Worm (Caenorhabditis elegans) whole organism, L4 larva: ENCODE measurements around the gene ZK418.10.
A peak's percentile ranks its signal among the peaks of the same experiment; 100 is the strongest.

Experiments
- F37D6.2 ChIP-seq: sonication (generic microtip); optimal IDR thresholded peaks from 2 replicates; lab custom pipeline; 2016; ENCODE audit warnings: mild to moderate bottlenecking, missing genetic modification characterization, missing compliant biosample characterization
- R02D3.7 ChIP-seq: fragments of 150-350 bp; sonication (generic microtip); optimal IDR thresholded peaks from 3 replicates; lab custom pipeline; 2014; ENCODE audit warnings: missing biosample characterization, missing genetic modification characterization
- Y48G9A.11 ChIP-seq: fragments of 200-800 bp; sonication (Bioruptor generic); IDR thresholded peaks from 2 replicates; pipeline ENCODE4 v1.3.6; 2022; ENCODE audit warnings: missing genetic modification reagents, missing genetic modification characterization, missing compliant biosample characterization
- aha-1 ChIP-seq: fragments of 150-350 bp; peaks from one replicate; lab custom pipeline; 2014; ENCODE audit warnings: missing biosample characterization, missing genetic modification characterization
- ama-1 ChIP-seq: fragments of 150-350 bp; optimal IDR thresholded peaks from 2 replicates; lab custom pipeline; 2014; ENCODE audit warnings: inconsistent platforms, mixed read lengths
- attf-4 ChIP-seq: sonication (generic microtip); optimal IDR thresholded peaks from 3 replicates; lab custom pipeline; 2017; ENCODE audit warnings: missing biosample characterization, missing genetic modification characterization
- ceh-28 ChIP-seq: fragments of 150-350 bp; optimal IDR thresholded peaks from 2 replicates; lab custom pipeline; 2014; ENCODE audit warnings: missing biosample characterization, missing genetic modification reagents, missing genetic modification characterization
- ceh-44 ChIP-seq: fragments of 200-800 bp; sonication (Bioruptor generic); IDR thresholded peaks from 2 replicates; pipeline ENCODE4 v1.3.6; 2022; ENCODE audit warnings: missing genetic modification reagents, missing genetic modification characterization, missing compliant biosample characterization
- ceh-62 ChIP-seq: sonication (generic microtip); optimal IDR thresholded peaks from 2 replicates; lab custom pipeline; 2017; ENCODE audit warnings: missing biosample characterization, missing genetic modification characterization
- ces-1 ChIP-seq: fragments of 150-350 bp; sonication (generic microtip); optimal IDR thresholded peaks from 4 replicates; lab custom pipeline; 2014; ENCODE audit warnings: missing biosample characterization, missing genetic modification reagents, missing genetic modification characterization
- ctbp-1 ChIP-seq: fragments of 200-800 bp; sonication (Bioruptor generic); IDR thresholded peaks from 2 replicates; pipeline ENCODE4 v1.3.6; 2022; ENCODE audit warnings: missing genetic modification reagents, missing genetic modification characterization, missing compliant biosample characterization
- daf-16 ChIP-seq, 3 experiments: sonication (generic microtip); optimal IDR thresholded peaks; 2 replicates each; lab custom pipeline; 2016 to 2017; ENCODE audit warnings: missing genetic modification characterization in 3 of 3, missing genetic modification reagents in 3 of 3, mild to moderate bottlenecking in 2 of 3, missing compliant biosample characterization in 2 of 3, missing biosample characterization in 1 of 3, moderate library complexity in 1 of 3
- dmd-6 ChIP-seq: fragments of 200-800 bp; sonication (Bioruptor generic); IDR thresholded peaks from 2 replicates; pipeline ENCODE4 v1.3.6; 2022; ENCODE audit warnings: missing genetic modification reagents, missing genetic modification characterization, missing compliant biosample characterization
- egl-27 ChIP-seq: sonication (generic microtip); optimal IDR thresholded peaks from 3 replicates; lab custom pipeline; 2017; ENCODE audit warnings: missing biosample characterization, missing genetic modification reagents, missing genetic modification characterization
- egl-43 ChIP-seq: fragments of 200-800 bp; sonication (Bioruptor generic); IDR thresholded peaks from 2 replicates; pipeline ENCODE4 v1.3.6; 2022; ENCODE audit warnings: missing genetic modification reagents, missing genetic modification characterization, missing compliant biosample characterization
- hlh-11 ChIP-seq: fragments of 200-800 bp; sonication (Bioruptor generic); optimal IDR thresholded peaks from 2 replicates; lab custom pipeline; 2018; ENCODE audit warnings: mild to moderate bottlenecking, missing genetic modification characterization, missing compliant biosample characterization
- hmg-1.1 ChIP-seq: fragments of 200-800 bp; sonication (Bioruptor generic); IDR thresholded peaks from 2 replicates; pipeline ENCODE4 v1.3.6; 2022; ENCODE audit warnings: missing genetic modification reagents, missing genetic modification characterization, missing compliant biosample characterization
- lin-1 ChIP-seq: fragments of 200-800 bp; sonication (Bioruptor generic); IDR thresholded peaks from 2 replicates; pipeline ENCODE4 v1.3.6; 2022; ENCODE audit warnings: missing genetic modification reagents, missing genetic modification characterization, missing compliant biosample characterization
- lin-38 ChIP-seq: fragments of 200-800 bp; sonication (Bioruptor generic); IDR thresholded peaks from 2 replicates; pipeline ENCODE4 v1.3.6; 2022; ENCODE audit warnings: missing genetic modification reagents, missing genetic modification characterization, missing compliant biosample characterization
- madf-9 ChIP-seq: fragments of 200-800 bp; sonication (Bioruptor generic); conservative IDR thresholded peaks from 2 replicates; pipeline ENCODE4 v1.3.6; 2022; ENCODE audit warnings: missing genetic modification reagents, missing genetic modification characterization, missing compliant biosample characterization
- mdl-1 ChIP-seq, 2 experiments: fragments of 150-350 bp in 1 of 2; sonication (generic microtip) in 1 of 2; optimal IDR thresholded peaks; 2 replicates each; lab custom pipeline; 2014 to 2017; ENCODE audit warnings: missing biosample characterization in 2 of 2, missing genetic modification characterization in 2 of 2
- mep-1 ChIP-seq: fragments of 150-350 bp; sonication (generic microtip); optimal IDR thresholded peaks from 3 replicates; lab custom pipeline; 2014; ENCODE audit warnings: missing biosample characterization, missing genetic modification characterization
- mes-2 ChIP-seq: sonication (generic microtip); optimal IDR thresholded peaks from 2 replicates; lab custom pipeline; 2016; ENCODE audit warnings: missing genotype, mild to moderate bottlenecking, missing genetic modification characterization, missing compliant biosample characterization; ENCODE audit not compliant: poor library complexity, severe bottlenecking
- nhr-102 ChIP-seq: sonication (generic microtip); optimal IDR thresholded peaks from 2 replicates; lab custom pipeline; 2016; ENCODE audit warnings: mild to moderate bottlenecking, missing genetic modification characterization, moderate library complexity, missing compliant biosample characterization
- nhr-111 ChIP-seq: fragments of 200-800 bp; sonication (Bioruptor generic); optimal IDR thresholded peaks from 2 replicates; lab custom pipeline; 2018; ENCODE audit warnings: mild to moderate bottlenecking, missing genetic modification characterization, missing compliant biosample characterization
- nhr-237 ChIP-seq: sonication (generic microtip); optimal IDR thresholded peaks from 2 replicates; lab custom pipeline; 2017; ENCODE audit warnings: missing biosample characterization, missing genetic modification characterization
- nhr-42 ChIP-seq: fragments of 200-800 bp; sonication (Bioruptor generic); IDR thresholded peaks from 2 replicates; pipeline ENCODE4 v1.3.6; 2022; ENCODE audit warnings: missing genetic modification characterization, missing compliant biosample characterization
- nhr-6 ChIP-seq: fragments of 150-350 bp; optimal IDR thresholded peaks from 2 replicates; lab custom pipeline; 2014; ENCODE audit warnings: missing biosample characterization, missing genetic modification characterization
- skn-1 ChIP-seq: fragments of 150-350 bp; optimal IDR thresholded peaks from 2 replicates; lab custom pipeline; 2014; ENCODE audit warnings: missing biosample characterization, missing genetic modification characterization
- spr-1 ChIP-seq: sonication (generic microtip); optimal IDR thresholded peaks from 2 replicates; lab custom pipeline; 2016; ENCODE audit warnings: mild to moderate bottlenecking, missing genetic modification characterization, missing compliant biosample characterization
- unc-39 ChIP-seq: sonication (generic microtip); optimal IDR thresholded peaks from 2 replicates; lab custom pipeline; 2017; ENCODE audit warnings: missing biosample characterization, missing genetic modification characterization
- zag-1 ChIP-seq: fragments of 150-350 bp; optimal IDR thresholded peaks from 2 replicates; lab custom pipeline; 2014; ENCODE audit warnings: missing biosample characterization, missing genetic modification characterization
- zip-11 ChIP-seq: fragments of 200-800 bp; sonication (Bioruptor generic); IDR thresholded peaks from 2 replicates; pipeline ENCODE4 v1.3.6; 2022; ENCODE audit warnings: missing genetic modification characterization, missing compliant biosample characterization
- zip-2 ChIP-seq: fragments of 150-350 bp; optimal IDR thresholded peaks from 2 replicates; lab custom pipeline; 2014; ENCODE audit warnings: missing biosample characterization, missing genetic modification characterization
- ztf-11 ChIP-seq: fragments of 150-350 bp; optimal IDR thresholded peaks from 2 replicates; lab custom pipeline; 2014; ENCODE audit warnings: missing biosample characterization, missing genetic modification characterization

Gene ZK418.10

ce11 chrIII:7068520-7069113, 21.9 kb downstream of the ZK418.10 start, which contains the start of the genes ubc-18 and R01H2.8 (continued):
- TF ChIP-seq hlh-11 (tag; lab: Kevin White, UChicago) (no peak), zip-2 (no peak), egl-43 (no peak), madf-9 (GFP tag; lab: Robert Waterston, UW) (no peak), nhr-6 (no peak), daf-16 (GFP tag; optimal IDR thresholded peaks at IDR 0.05; lab: Kevin White, UChicago) (no peak), daf-16 (tag; optimal IDR thresholded peaks at IDR 0.05; lab: Kevin White, UChicago) (peak; percentile 48), ama-1 (lab: Kevin White, UChicago) (no peak), mdl-1 (tag; optimal IDR thresholded peaks at IDR 0.05; lab: Kevin White, UChicago) (no peak), hmg-1.1 (GFP tag; lab: Robert Waterston, UW) (no peak), mes-2 (tag; lab: Kevin White, UChicago) (peak; percentile 62), unc-39 (tag; lab: Kevin White, UChicago) (no peak), aha-1 (tag; lab: Kevin White, UChicago) (no peak), egl-27 (no peak), mep-1 (tag; lab: Kevin White, UChicago) (peak; percentile 5), zip-11 (no peak), nhr-42 (GFP tag; lab: Robert Waterston, UW) (no peak), ceh-62 (no peak), nhr-111 (GFP tag; lab: Kevin White, UChicago) (no peak), skn-1 (tag; lab: Kevin White, UChicago) (no peak), lin-38 (GFP tag; lab: Robert Waterston, UW) (peak; percentile 53), dmd-6 (no peak), R02D3.7 (no peak)

- TF ChIP-seq F37D6.2 (no peak), mes-2 (tag; lab: Kevin White, UChicago) (peak; percentile 56), aha-1 (tag; lab: Kevin White, UChicago) (peak; percentile 39)
- TF ChIP-seq, all 104 proteins: peak for 2
Measured at ce11 chrIII:7067385-7067896, 23.1 kb downstream of the ZK418.10 start, which contains the start of gene ger-1. Gene ger-1, minus strand, starts transcription at chrIII:7067477.

- TF ChIP-seq ztf-11 (tag; lab: Kevin White, UChicago) (no peak), ces-1 (GFP tag; lab: Kevin White, UChicago) (no peak), zag-1 (tag; lab: Kevin White, UChicago) (no peak), spr-1 (tag; lab: Kevin White, UChicago) (no peak), nhr-237 (tag; lab: Kevin White, UChicago) (no peak), nhr-102 (tag; lab: Kevin White, UChicago) (no peak)
Measured at ce11 chrIII:7064185-7064584, 26.3 kb downstream of the ZK418.10 start, which contains the start of gene R01H2.4. Gene R01H2.4, minus strand, starts transcription at chrIII:7064285.

ce11 chrIII:7063061-7063460, 27.4 kb downstream of the ZK418.10 start:
- no peak for TF ChIP-seq F37D6.2
- peak; percentile 93 for TF ChIP-seq aha-1 (tag; lab: Kevin White, UChicago)

ce11 chrIII:7062580-7062979, 27.9 kb downstream of the ZK418.10 start, which contains the start of gene R01H2.1:
Gene R01H2.1, plus strand, starts transcription at chrIII:7062880.
- TF ChIP-seq nhr-237 (tag; lab: Kevin White, UChicago) (no peak), spr-1 (tag; lab: Kevin White, UChicago) (no peak), lin-1 (GFP tag; lab: Robert Waterston, UW) (no peak), ceh-28 (tag; lab: Kevin White, UChicago) (no peak), ceh-44 (GFP tag; lab: Robert Waterston, UW) (no peak), hmg-1.1 (GFP tag; lab: Robert Waterston, UW) (no peak), attf-4 (tag; lab: Kevin White, UChicago) (no peak), Y48G9A.11 (GFP tag; lab: Robert Waterston, UW) (no peak), ztf-11 (tag; lab: Kevin White, UChicago) (no peak), mes-2 (tag; lab: Kevin White, UChicago) (no peak), egl-43 (no peak), ctbp-1 (no peak)
